Worm (Caenorhabditis elegans) whole organism, late embryonic: Measurements from ENCODE around the gene B0495.7.
A peak's percentile ranks its signal among the peaks of the same experiment; 100 is the strongest.

Experiments
- C08G9.2 ChIP-seq: sonication (generic microtip); optimal IDR thresholded peaks from 2 replicates; lab custom pipeline; 2016; ENCODE audit warnings: mild to moderate bottlenecking, missing genetic modification characterization, moderate library complexity, missing compliant biosample characterization
- C38D4.7 ChIP-seq: fragments of 200-800 bp; sonication (Bioruptor generic); optimal IDR thresholded peaks from 2 replicates; lab custom pipeline; 2018; ENCODE audit warnings: mild to moderate bottlenecking, missing genetic modification characterization, moderate library complexity, missing compliant biosample characterization
- F13H6.1 ChIP-seq: sonication (generic microtip); optimal IDR thresholded peaks from 2 replicates; lab custom pipeline; 2016; ENCODE audit warnings: missing genetic modification characterization, missing compliant biosample characterization
- K02D7.2 ChIP-seq: sonication (generic microtip); optimal IDR thresholded peaks from 2 replicates; lab custom pipeline; 2017; ENCODE audit warnings: mild to moderate bottlenecking, missing genetic modification characterization, missing compliant biosample characterization
- K09A11.1 ChIP-seq: sonication (generic microtip); optimal IDR thresholded peaks from 2 replicates; lab custom pipeline; 2017; ENCODE audit warnings: antibody characterized with exemption, mild to moderate bottlenecking, missing genetic modification characterization, missing compliant biosample characterization; ENCODE audit not compliant: insufficient read depth
- T23F11.4 ChIP-seq: fragments of 200-800 bp; sonication (Bioruptor generic); optimal IDR thresholded peaks from 2 replicates; lab custom pipeline; 2018; ENCODE audit warnings: mild to moderate bottlenecking, missing genetic modification characterization, missing compliant biosample characterization
- ama-1 ChIP-seq: fragments of 150-350 bp; optimal IDR thresholded peaks from 2 replicates; lab custom pipeline; 2014
- ceh-18 ChIP-seq: sonication (generic microtip); optimal IDR thresholded peaks from 2 replicates; lab custom pipeline; 2016; ENCODE audit warnings: missing genetic modification characterization, missing compliant biosample characterization
- ceh-19 ChIP-seq: fragments of 200-800 bp; sonication (Bioruptor generic); optimal IDR thresholded peaks from 2 replicates; lab custom pipeline; 2018; ENCODE audit warnings: mild to moderate bottlenecking, missing genetic modification characterization, missing compliant biosample characterization
- ceh-2 ChIP-seq: sonication (generic microtip); optimal IDR thresholded peaks from 2 replicates; lab custom pipeline; 2016; ENCODE audit warnings: missing genotype, missing genetic modification characterization, missing compliant biosample characterization
- ceh-24 ChIP-seq: sonication (generic microtip); optimal IDR thresholded peaks from 2 replicates; lab custom pipeline; 2016; ENCODE audit warnings: mild to moderate bottlenecking, missing genetic modification characterization, missing compliant biosample characterization
- ceh-30 ChIP-seq: fragments of 150-350 bp; optimal IDR thresholded peaks from 2 replicates; lab custom pipeline; 2014; ENCODE audit warnings: missing biosample characterization, missing genetic modification characterization
- ceh-31 ChIP-seq: sonication (generic microtip); optimal IDR thresholded peaks from 2 replicates; lab custom pipeline; 2016; ENCODE audit warnings: missing genetic modification characterization, missing compliant biosample characterization
- ceh-45 ChIP-seq: fragments of 200-800 bp; sonication (Bioruptor generic); IDR thresholded peaks from 2 replicates; pipeline ENCODE4 v1.3.6; 2022; ENCODE audit warnings: missing genetic modification reagents, missing genetic modification characterization, missing compliant biosample characterization
- ceh-48 ChIP-seq: sonication (generic microtip); optimal IDR thresholded peaks from 2 replicates; lab custom pipeline; 2016; ENCODE audit warnings: missing genetic modification characterization, inconsistent platforms, missing compliant biosample characterization
- ceh-6 ChIP-seq: fragments of 200-800 bp; sonication (Bioruptor generic); optimal IDR thresholded peaks from 2 replicates; lab custom pipeline; 2018; ENCODE audit warnings: mild to moderate bottlenecking, missing genetic modification characterization, missing compliant biosample characterization
- ceh-9 ChIP-seq: sonication (generic microtip); optimal IDR thresholded peaks from 2 replicates; lab custom pipeline; 2016; ENCODE audit warnings: mild to moderate bottlenecking, missing genetic modification characterization, inconsistent platforms, missing compliant biosample characterization
- che-1 ChIP-seq: sonication (generic microtip); optimal IDR thresholded peaks from 2 replicates; lab custom pipeline; 2016; ENCODE audit warnings: mild to moderate bottlenecking, missing genetic modification characterization, missing compliant biosample characterization
- dmd-4 ChIP-seq: sonication (generic microtip); optimal IDR thresholded peaks from 2 replicates; lab custom pipeline; 2016; ENCODE audit warnings: borderline replicate concordance, missing genetic modification characterization, missing compliant biosample characterization
- dve-1 ChIP-seq: sonication (generic microtip); optimal IDR thresholded peaks from 2 replicates; lab custom pipeline; 2017; ENCODE audit warnings: antibody characterized with exemption, mild to moderate bottlenecking, missing genetic modification characterization, missing compliant biosample characterization
- elt-2 ChIP-seq: sonication (generic microtip); optimal IDR thresholded peaks from 2 replicates; lab custom pipeline; 2016; ENCODE audit warnings: missing genetic modification reagents, missing genetic modification characterization, missing compliant biosample characterization
- elt-4 ChIP-seq: sonication (generic microtip); optimal IDR thresholded peaks from 2 replicates; lab custom pipeline; 2016; ENCODE audit warnings: missing genetic modification characterization, missing compliant biosample characterization
- eyg-1 ChIP-seq: sonication (generic microtip); optimal IDR thresholded peaks from 2 replicates; lab custom pipeline; 2016; ENCODE audit warnings: missing genotype, missing genetic modification characterization, missing compliant biosample characterization
- fax-1 ChIP-seq: sonication (generic microtip); optimal IDR thresholded peaks from 2 replicates; lab custom pipeline; 2016; ENCODE audit warnings: missing genotype, missing genetic modification characterization, missing compliant biosample characterization
- fkh-6 ChIP-seq: sonication (generic microtip); optimal IDR thresholded peaks from 2 replicates; lab custom pipeline; 2016; ENCODE audit warnings: missing genetic modification characterization, missing compliant biosample characterization
- gmeb-2 ChIP-seq: sonication (generic microtip); optimal IDR thresholded peaks from 2 replicates; lab custom pipeline; 2016; ENCODE audit warnings: missing genetic modification characterization, inconsistent platforms, missing compliant biosample characterization
- hlh-6 ChIP-seq: sonication (generic microtip); optimal IDR thresholded peaks from 2 replicates; lab custom pipeline; 2016; ENCODE audit warnings: missing genotype, missing genetic modification characterization, missing compliant biosample characterization
- hlh-8 ChIP-seq: sonication (generic microtip); optimal IDR thresholded peaks from 2 replicates; lab custom pipeline; 2016; ENCODE audit warnings: missing genotype, missing genetic modification characterization, missing compliant biosample characterization
- lim-6 ChIP-seq: sonication (generic microtip); optimal IDR thresholded peaks from 2 replicates; lab custom pipeline; 2016; ENCODE audit warnings: missing genetic modification characterization, missing compliant biosample characterization
- lin-11 ChIP-seq: fragments of 200-800 bp; sonication (Bioruptor generic); optimal IDR thresholded peaks from 2 replicates; lab custom pipeline; 2018; ENCODE audit warnings: mild to moderate bottlenecking, missing genetic modification characterization, missing compliant biosample characterization
- madf-2 ChIP-seq: sonication (generic microtip); optimal IDR thresholded peaks from 2 replicates; lab custom pipeline; 2017; ENCODE audit warnings: missing genetic modification characterization, missing compliant biosample characterization
- mec-3 ChIP-seq: sonication (generic microtip); optimal IDR thresholded peaks from 2 replicates; lab custom pipeline; 2016; ENCODE audit warnings: borderline replicate concordance, missing genetic modification characterization, missing compliant biosample characterization
- nfya-1 ChIP-seq: sonication (generic microtip); optimal IDR thresholded peaks from 2 replicates; lab custom pipeline; 2017; ENCODE audit warnings: missing genetic modification characterization, mild to moderate bottlenecking, missing compliant biosample characterization, antibody characterized with exemption, moderate library complexity
- nhr-11 ChIP-seq: fragments of 150-350 bp; optimal IDR thresholded peaks from 2 replicates; lab custom pipeline; 2014; ENCODE audit warnings: missing biosample characterization, missing genetic modification characterization
- nhr-232 ChIP-seq: sonication (generic microtip); optimal IDR thresholded peaks from 2 replicates; lab custom pipeline; 2016; ENCODE audit warnings: missing genetic modification characterization, missing compliant biosample characterization
- npax-4 ChIP-seq: sonication (generic microtip); optimal IDR thresholded peaks from 2 replicates; lab custom pipeline; 2016; ENCODE audit warnings: missing genetic modification characterization, missing compliant biosample characterization
- odd-2 ChIP-seq: sonication (generic microtip); optimal IDR thresholded peaks from 2 replicates; lab custom pipeline; 2017; ENCODE audit warnings: antibody characterized with exemption, mild to moderate bottlenecking, missing genetic modification characterization, missing compliant biosample characterization
- pat-9 ChIP-seq: fragments of 200-800 bp; sonication (Bioruptor generic); optimal IDR thresholded peaks from 2 replicates; lab custom pipeline; 2018; ENCODE audit warnings: mild to moderate bottlenecking, missing genetic modification characterization, moderate library complexity, missing compliant biosample characterization
- pha-2 ChIP-seq: sonication (generic microtip); optimal IDR thresholded peaks from 2 replicates; lab custom pipeline; 2017; ENCODE audit warnings: mild to moderate bottlenecking, missing genetic modification characterization, missing compliant biosample characterization
- pqm-1 ChIP-seq: sonication (generic microtip); optimal IDR thresholded peaks from 2 replicates; lab custom pipeline; 2016; ENCODE audit warnings: missing genetic modification characterization, missing compliant biosample characterization
- ref-2 ChIP-seq: sonication (generic microtip); optimal IDR thresholded peaks from 2 replicates; lab custom pipeline; 2016; ENCODE audit warnings: missing genetic modification characterization, missing compliant biosample characterization
- rnt-1 ChIP-seq: sonication (generic microtip); optimal IDR thresholded peaks from 2 replicates; lab custom pipeline; 2016; ENCODE audit warnings: missing genetic modification characterization, missing compliant biosample characterization
- sdc-2 ChIP-seq: sonication (generic microtip); optimal IDR thresholded peaks from 2 replicates; lab custom pipeline; 2016; ENCODE audit warnings: missing genotype, missing genetic modification characterization, missing compliant biosample characterization
- sox-4 ChIP-seq: sonication (generic microtip); optimal IDR thresholded peaks from 2 replicates; lab custom pipeline; 2017; ENCODE audit warnings: mild to moderate bottlenecking, missing genetic modification characterization, inconsistent platforms, missing compliant biosample characterization
- tbx-2 ChIP-seq: sonication (generic microtip); optimal IDR thresholded peaks from 2 replicates; lab custom pipeline; 2016; ENCODE audit warnings: missing genetic modification characterization, missing compliant biosample characterization
- ttx-3 ChIP-seq: sonication (generic microtip); optimal IDR thresholded peaks from 2 replicates; lab custom pipeline; 2016; ENCODE audit warnings: missing genetic modification reagents, missing genetic modification characterization, missing compliant biosample characterization
- unc-3 ChIP-seq, 2 experiments: fragments of 200-800 bp in 1 of 2; sonication (Bioruptor generic) in 1 of 2; sonication (generic microtip) in 1 of 2; conservative IDR thresholded peaks in 1 of 2; optimal IDR thresholded peaks in 1 of 2; 2 replicates each; pipeline versions ENCODE4 v1.3.6 to Lab custom; 2016 to 2022; ENCODE audit warnings: missing compliant biosample characterization in 2 of 2, missing genetic modification characterization in 2 of 2, missing genetic modification reagents in 1 of 2
- unc-86 ChIP-seq: sonication (generic microtip); optimal IDR thresholded peaks from 2 replicates; lab custom pipeline; 2016; ENCODE audit warnings: missing genetic modification characterization, missing compliant biosample characterization
- ztf-16 ChIP-seq: sonication (generic microtip); optimal IDR thresholded peaks from 2 replicates; lab custom pipeline; 2017; ENCODE audit warnings: missing genetic modification characterization, missing compliant biosample characterization

Gene B0495.7

ce11 chrII:7678512-7678911 is 26.5 kb downstream of the B0495.7 start:
- TF ChIP-seq ceh-19 (GFP tag; lab: Kevin White, UChicago) (no peak), ref-2 (tag; lab: Kevin White, UChicago) (peak; percentile 40), ceh-9 (tag; lab: Kevin White, UChicago) (no peak), dmd-4 (tag; lab: Kevin White, UChicago) (no peak), C08G9.2 (tag; lab: Kevin White, UChicago) (peak; percentile 34)

ce11 chrII:7676307-7676905 is 28.6 kb downstream of the B0495.7 start:
- no peak for TF ChIP-seq ceh-9 (tag; lab: Kevin White, UChicago)
- no peak for TF ChIP-seq che-1 (tag; lab: Kevin White, UChicago)
- peak; percentile 9 for TF ChIP-seq elt-2 (tag; lab: Kevin White, UChicago)
- TF ChIP-seq fax-1: no peak
- TF ChIP-seq ceh-19 (GFP tag; lab: Kevin White, UChicago): peak; percentile 11
- TF ChIP-seq ceh-24: no peak
- TF ChIP-seq pqm-1 (tag; lab: Kevin White, UChicago): no peak
- no peak for TF ChIP-seq ceh-2 (tag; lab: Kevin White, UChicago)
- TF ChIP-seq dve-1: no peak
- no peak for TF ChIP-seq eyg-1
- no peak for TF ChIP-seq pat-9 (tag; lab: Kevin White, UChicago)
- no peak for TF ChIP-seq gmeb-2 (tag; lab: Kevin White, UChicago)
- peak; percentile 6 for TF ChIP-seq lin-11
- TF ChIP-seq odd-2 (tag; lab: Kevin White, UChicago): no peak
- no peak for TF ChIP-seq ceh-30 (tag; lab: Kevin White, UChicago)
- no peak for TF ChIP-seq ztf-16 (tag; lab: Kevin White, UChicago)
- TF ChIP-seq lim-6 (tag; lab: Kevin White, UChicago): peak; percentile 19
- no peak for TF ChIP-seq ceh-45 (GFP tag; lab: Robert Waterston, UW)
- peak; percentile 33 for TF ChIP-seq T23F11.4 (GFP tag; lab: Kevin White, UChicago)
- TF ChIP-seq K02D7.2: no peak
- no peak for TF ChIP-seq K09A11.1 (tag; lab: Kevin White, UChicago)
- no peak for TF ChIP-seq ceh-6 (GFP tag; lab: Kevin White, UChicago)
- peak; percentile 2 for TF ChIP-seq ref-2 (tag; lab: Kevin White, UChicago)
- TF ChIP-seq pha-2 (tag; lab: Kevin White, UChicago): no peak
- TF ChIP-seq nhr-11 (tag; lab: Kevin White, UChicago): no peak
- TF ChIP-seq tbx-2 (tag; lab: Kevin White, UChicago): peak; percentile 47
- TF ChIP-seq mec-3 (tag; lab: Kevin White, UChicago): no peak
- TF ChIP-seq ama-1 (lab: Kevin White, UChicago): no peak
- no peak for TF ChIP-seq sox-4 (tag; lab: Kevin White, UChicago)
- TF ChIP-seq ttx-3 (tag; lab: Kevin White, UChicago): no peak
- peak; percentile 10 for TF ChIP-seq ceh-18 (tag; lab: Kevin White, UChicago)
- TF ChIP-seq nhr-232 (tag; lab: Kevin White, UChicago): no peak
- TF ChIP-seq hlh-6 (tag; lab: Kevin White, UChicago): peak; percentile 19
- no peak for TF ChIP-seq ceh-48
- TF ChIP-seq npax-4 (tag; lab: Kevin White, UChicago): no peak
- TF ChIP-seq unc-86: no peak
- no peak for TF ChIP-seq fkh-6 (tag; lab: Kevin White, UChicago)
- TF ChIP-seq ceh-31 (tag; lab: Kevin White, UChicago): peak; percentile 49
- TF ChIP-seq unc-3 (GFP tag; conservative IDR thresholded peaks at IDR 0.05; lab: Robert Waterston, UW): no peak
- no peak for TF ChIP-seq unc-3 (tag; optimal IDR thresholded peaks at IDR 0.05; lab: Kevin White, UChicago)
- TF ChIP-seq rnt-1 (tag; lab: Kevin White, UChicago): no peak
- no peak for TF ChIP-seq C08G9.2 (tag; lab: Kevin White, UChicago)
- TF ChIP-seq madf-2 (tag; lab: Kevin White, UChicago): peak; percentile 7
- no peak for TF ChIP-seq sdc-2 (tag; lab: Kevin White, UChicago)
- no peak for TF ChIP-seq C38D4.7 (GFP tag; lab: Kevin White, UChicago)
- no peak for TF ChIP-seq hlh-8 (tag; lab: Kevin White, UChicago)
- no peak for TF ChIP-seq F13H6.1
- no peak for TF ChIP-seq elt-4 (tag; lab: Kevin White, UChicago)
- TF ChIP-seq nfya-1 (tag; lab: Kevin White, UChicago): peak; percentile 27
